Fruit fly (Drosophila melanogaster): ENCODE results near the gene CG42654.

DNA sequence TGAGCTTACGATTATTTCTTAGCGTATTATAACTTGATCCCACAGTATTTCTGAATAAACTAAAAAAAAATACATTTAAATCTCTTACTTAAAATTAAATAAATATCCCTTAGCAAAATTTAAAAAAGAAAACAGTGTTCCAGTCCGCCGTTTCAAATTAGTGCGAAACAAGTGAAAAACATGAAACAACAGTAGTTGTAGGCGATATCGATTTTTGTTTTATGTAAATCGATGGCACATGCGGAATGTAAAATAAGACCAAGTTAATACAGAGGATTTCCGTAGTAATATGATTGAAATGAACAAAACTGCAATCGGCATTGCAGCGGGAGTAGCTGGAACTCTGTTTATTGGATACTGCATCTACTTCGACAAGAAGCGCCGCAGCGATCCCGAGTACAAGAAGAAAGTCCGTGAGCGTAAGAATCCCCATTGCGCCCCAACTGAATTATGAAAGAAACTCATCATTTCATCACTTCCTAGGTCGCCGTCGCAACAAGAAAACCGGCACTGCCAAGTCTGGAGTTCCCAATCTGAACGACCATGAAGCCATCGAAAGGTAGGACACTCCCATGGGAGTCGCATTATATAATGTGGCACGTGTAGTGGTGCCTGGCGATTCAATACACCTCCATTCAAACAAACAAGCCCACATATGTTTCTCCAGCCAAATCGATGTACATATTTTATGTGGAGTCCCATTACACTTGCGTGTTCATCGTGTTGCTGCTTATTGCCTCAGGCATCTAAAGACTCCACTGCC is 46.7 kb upstream of the CG42654 start:
- TF ChIP-seq CG8281 (tag; optimal IDR thresholded peaks at IDR 0.05) (no peak), slp2 (GFP tag; optimal IDR thresholded peaks at IDR 0.05) (no peak), CG1792 (GFP tag; optimal IDR thresholded peaks at IDR 0.05) (no peak), Adf1 (GFP tag; IDR thresholded peaks at IDR 0.05) (no peak), CG8478 (optimal IDR thresholded peaks at IDR 0.05) (no peak), CG30431 (GFP tag; optimal IDR thresholded peaks at IDR 0.05) (no peak), z (GFP tag; IDR thresholded peaks at IDR 0.05) (no peak), en (GFP tag; optimal IDR thresholded peaks at IDR 0.05) (no peak), CG18764 (GFP tag; optimal IDR thresholded peaks at IDR 0.05) (no peak), CG11093 (GFP tag; IDR thresholded peaks at IDR 0.05) (no peak), dimm (GFP tag; IDR thresholded peaks at IDR 0.05) (no peak)

Data from whole organism, embryonic.